Worm (Caenorhabditis elegans): ENCODE data around the gene math-44.

- TF ChIP-seq nhr-12 (tag; optimal IDR thresholded peaks at IDR 0.05), result no peak
- no peak for TF ChIP-seq mbf-1 (tag; optimal IDR thresholded peaks at IDR 0.05)
- no peak for TF ChIP-seq nhr-11 (tag; optimal IDR thresholded peaks at IDR 0.05)
- no peak for TF ChIP-seq nhr-25 (tag; optimal IDR thresholded peaks at IDR 0.05)
- no peak for TF ChIP-seq snpc-4 (tag; optimal IDR thresholded peaks at IDR 0.05)
- TF ChIP-seq C34F6.9 (tag; optimal IDR thresholded peaks at IDR 0.05), result no peak
- TF ChIP-seq fos-1 (tag; optimal IDR thresholded peaks at IDR 0.05), result no peak
- no peak for TF ChIP-seq lin-13 (GFP tag; optimal IDR thresholded peaks at IDR 0.05)
- no peak for TF ChIP-seq ZK546.5 (tag; optimal IDR thresholded peaks at IDR 0.05)
- TF ChIP-seq lin-39 (tag; optimal IDR thresholded peaks at IDR 0.05), result no peak
- no peak for TF ChIP-seq lsy-2 (tag; optimal IDR thresholded peaks at IDR 0.05)
- no peak for TF ChIP-seq ama-1 (optimal IDR thresholded peaks at IDR 0.05)
Observed at ce11 chrII:2011179-2011578, 22.1 kb downstream of the math-44 start.
